Worm (Caenorhabditis elegans) whole organism, midembryonic: ENCODE measurements around the gene R08A2.9.

ENCODE experiments used
- T22C8.4 ChIP-seq: fragments of 200-800 bp; sonication (Bioruptor generic); IDR thresholded peaks from 2 replicates; pipeline ENCODE4 v1.3.6; 2022; ENCODE audit warnings: missing genetic modification characterization, missing compliant biosample characterization
- ztf-23 ChIP-seq: fragments of 200-800 bp; sonication (Bioruptor generic); IDR thresholded peaks from 2 replicates; pipeline ENCODE4 v1.3.6; 2022; ENCODE audit warnings: missing genetic modification reagents, missing genetic modification characterization, missing compliant biosample characterization

ce11 chrV:14687106-14687964 lies 20.7 kb upstream of the R08A2.9 start:
- TF ChIP-seq T22C8.4 = no peak
- no peak for TF ChIP-seq ztf-23
